Fruit fly (Drosophila melanogaster): ENCODE data around the gene CG5194.

The CG5194 gene

DNA sequence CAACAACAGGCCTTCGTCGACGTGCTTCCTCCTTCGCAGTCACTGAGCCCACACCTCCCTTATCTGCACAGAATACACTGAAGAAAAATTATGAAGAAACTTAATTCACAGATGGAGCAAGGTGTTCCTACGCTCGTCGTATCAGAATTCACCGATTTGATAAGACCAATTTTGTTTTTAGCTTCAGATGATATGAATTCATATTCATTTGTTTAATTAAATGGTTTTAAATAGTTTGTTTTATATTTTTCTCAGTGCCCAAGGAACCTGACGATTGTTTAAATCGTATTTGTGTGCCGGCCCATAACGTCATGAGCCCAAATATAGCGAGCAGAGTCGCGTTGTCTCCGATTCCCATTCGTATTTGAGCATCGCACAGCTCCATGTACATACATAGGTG lies 14.0 kb upstream of the CG5194 start (continued):
- TF ChIP-seq Trl (optimal IDR thresholded peaks at IDR 0.05) = no peak
- TF ChIP-seq Trl (GFP tag; optimal IDR thresholded peaks at IDR 0.05) = peak; percentile 56
- TF ChIP-seq pan (optimal IDR thresholded peaks at IDR 0.05) = no peak
- peak in 1 of 2 experiments; percentile 60 for TF ChIP-seq pan (GFP tag; optimal IDR thresholded peaks at IDR 0.05 in 1 of 2, IDR thresholded peaks at IDR 0.05 in 1 of 2)
- peak; percentile 65 for TF ChIP-seq Spps (tag; optimal IDR thresholded peaks at IDR 0.05)
- peak; percentile 71 for TF ChIP-seq NC2β (GFP tag; optimal IDR thresholded peaks at IDR 0.05)
- TF ChIP-seq CkIIα-i1 (GFP tag; IDR thresholded peaks at IDR 0.05) = no peak
- no peak; the same call in 2 of the 3 replicates for TF ChIP-seq CG2199 (GFP tag; IDR thresholded peaks at IDR 0.05)
- peak; percentile 42; the same call in 1 of the 2 replicates for TF ChIP-seq Ptx1 (GFP tag; IDR thresholded peaks at IDR 0.05)
- peak; percentile 28; the same call in 1 of the 2 replicates for TF ChIP-seq CG14441 (GFP tag; IDR thresholded peaks at IDR 0.05)
- peak; percentile 28 for TF ChIP-seq CG1529 (GFP tag; optimal IDR thresholded peaks at IDR 0.05)
- TF ChIP-seq Lpt (GFP tag; optimal IDR thresholded peaks at IDR 0.05) = no peak
- TF ChIP-seq pho (GFP tag; optimal IDR thresholded peaks at IDR 0.05) = peak; percentile 10
- peak; percentile 61 for TF ChIP-seq CG6254 (GFP tag; optimal IDR thresholded peaks at IDR 0.05)
- peak; percentile 43 for TF ChIP-seq lab (GFP tag; optimal IDR thresholded peaks at IDR 0.05)
- peak; percentile 61 for TF ChIP-seq tin (GFP tag; optimal IDR thresholded peaks at IDR 0.05)
- peak; percentile 50 for TF ChIP-seq sisA (GFP tag; IDR thresholded peaks at IDR 0.05)
- peak; percentile 52 for TF ChIP-seq Blimp-1 (GFP tag; optimal IDR thresholded peaks at IDR 0.05)
- TF ChIP-seq CG30431 (GFP tag; optimal IDR thresholded peaks at IDR 0.05) = peak; percentile 77
- TF ChIP-seq jing (GFP tag; optimal IDR thresholded peaks at IDR 0.05) = peak; percentile 30
- peak; percentile 45 for TF ChIP-seq HLH54F (GFP tag; optimal IDR thresholded peaks at IDR 0.05)
- no peak for TF ChIP-seq abd-A (tag; optimal IDR thresholded peaks at IDR 0.05)
- no peak for TF ChIP-seq CG14860 (GFP tag; IDR thresholded peaks at IDR 0.05; ENCODE audit: partially characterized antibody)
- no peak for TF ChIP-seq CG10565 (GFP tag; optimal IDR thresholded peaks at IDR 0.05)
- peak; percentile 67 for TF ChIP-seq CG12155 (GFP tag; optimal IDR thresholded peaks at IDR 0.05)
- TF ChIP-seq CG8089 (GFP tag; optimal IDR thresholded peaks at IDR 0.05) = peak; percentile 46
- TF ChIP-seq Rfx (GFP tag; IDR thresholded peaks at IDR 0.05) = peak; percentile 38
- TF ChIP-seq lola (GFP tag; optimal IDR thresholded peaks at IDR 0.05) = peak in 1 of 3 experiments; percentile 87
- peak; percentile 35 for TF ChIP-seq CG12104 (GFP tag; optimal IDR thresholded peaks at IDR 0.05)
- TF ChIP-seq mirr (GFP tag; optimal IDR thresholded peaks at IDR 0.05) = no peak
- no peak for TF ChIP-seq CG2889 (GFP tag; IDR thresholded peaks at IDR 0.05)
- TF ChIP-seq C15 (GFP tag; IDR thresholded peaks at IDR 0.05) = 0 out of 3 replicates have a peak, but pooled peaks have one; percentile 18
- TF ChIP-seq CG14050 (GFP tag; IDR thresholded peaks at IDR 0.05) = 0 out of 3 replicates have a peak, but pooled peaks have one; percentile 12
- peak; percentile 17 for TF ChIP-seq BtbVII (GFP tag; optimal IDR thresholded peaks at IDR 0.05)
- no peak for TF ChIP-seq insv (GFP tag; optimal IDR thresholded peaks at IDR 0.05)
- TF ChIP-seq CG2712 (tag; optimal IDR thresholded peaks at IDR 0.05) = peak; percentile 85
- TF ChIP-seq CG11456 (GFP tag; IDR thresholded peaks at IDR 0.05) = 0 out of 3 replicates have a peak, but pooled peaks have one; percentile 37
- no peak for TF ChIP-seq pita (GFP tag; optimal IDR thresholded peaks at IDR 0.05)
- TF ChIP-seq Ets65A (GFP tag) = peak; percentile 96
- peak; percentile 73 for TF ChIP-seq chn (GFP tag; optimal IDR thresholded peaks at IDR 0.05)
- TF ChIP-seq CrebB (tag; optimal IDR thresholded peaks at IDR 0.05) = peak; percentile 28
- TF ChIP-seq CG9797 (GFP tag; optimal IDR thresholded peaks at IDR 0.05) = no peak
- TF ChIP-seq lilli (GFP tag; optimal IDR thresholded peaks at IDR 0.05) = peak; percentile 73
- TF ChIP-seq Camta (GFP tag; optimal IDR thresholded peaks at IDR 0.05) = peak; percentile 65
- TF ChIP-seq phol (tag; optimal IDR thresholded peaks at IDR 0.05) = peak; percentile 72
- TF ChIP-seq Six4 (GFP tag; optimal IDR thresholded peaks at IDR 0.05) = peak; percentile 43
- TF ChIP-seq CG9437 (GFP tag; optimal IDR thresholded peaks at IDR 0.05) = peak; percentile 40
- TF ChIP-seq Poxn (GFP tag; IDR thresholded peaks at IDR 0.05) = no peak
- peak; percentile 20 for TF ChIP-seq CG1647 (GFP tag; optimal IDR thresholded peaks at IDR 0.05)
- no peak for TF ChIP-seq cg (GFP tag; optimal IDR thresholded peaks at IDR 0.05)
- peak; percentile 64 for TF ChIP-seq CG12744 (GFP tag; optimal IDR thresholded peaks at IDR 0.05)
- TF ChIP-seq CG1024 (GFP tag; IDR thresholded peaks at IDR 0.05) = peak; percentile 74

Data from whole organism, embryonic.